Worm (Caenorhabditis elegans): Measurements from ENCODE around the gene spp-3.

- TF ChIP-seq ztf-29 (GFP tag; IDR thresholded peaks at IDR 0.05) (no peak), ref-1 (GFP tag; conservative IDR thresholded peaks at IDR 0.05) (no peak), ztf-23 (GFP tag; IDR thresholded peaks at IDR 0.05) (no peak), klf-2 (GFP tag; conservative IDR thresholded peaks at IDR 0.05) (no peak), med-1 (GFP tag; optimal IDR thresholded peaks at IDR 0.05; ENCODE audit: insufficient read depth) (no peak), T22C8.4 (GFP tag; IDR thresholded peaks at IDR 0.05) (no peak)
These were observed 25.6 kb downstream of the spp-3 start for ce11 chrX:7289565-7289964.

Measured in whole organism, midembryonic.